Worm (Caenorhabditis elegans): ENCODE measurements around the gene F56D6.9.

ce11 chrIV:3844584-3844983 is 47.5 kb upstream of the F56D6.9 start:
- TF ChIP-seq ama-1 (optimal IDR thresholded peaks at IDR 0.05) (no peak), aly-2 (tag; optimal IDR thresholded peaks at IDR 0.05) (no peak), nhr-11 (tag; optimal IDR thresholded peaks at IDR 0.05) (no peak), unc-62 (GFP tag; optimal IDR thresholded peaks at IDR 0.05) (no peak), ceh-82 (tag; optimal IDR thresholded peaks at IDR 0.05) (no peak), ZK546.5 (tag; optimal IDR thresholded peaks at IDR 0.05) (no peak), alr-1 (tag; optimal IDR thresholded peaks at IDR 0.05) (no peak), lsy-2 (tag; optimal IDR thresholded peaks at IDR 0.05) (no peak), nhr-237 (tag; optimal IDR thresholded peaks at IDR 0.05) (no peak), unc-39 (tag; optimal IDR thresholded peaks at IDR 0.05) (no peak)
